Worm (Caenorhabditis elegans): ENCODE data around the gene ZC513.2.

The ZC513.2 gene

ce11 chrV:8031121-8031520 lies 23.1 kb upstream of the ZC513.2 start, which contains the start of gene vars-1 (continued):
- TF ChIP-seq isw-1 (GFP tag; IDR thresholded peaks at IDR 0.05) (peak; percentile 23; the same call in 1 of the 2 replicates), pag-3 (tag; optimal IDR thresholded peaks at IDR 0.05; ENCODE audit: borderline replicate concordance, insufficient read depth) (no peak), tlp-1 (tag; optimal IDR thresholded peaks at IDR 0.05) (no peak), fkh-4 (tag; optimal IDR thresholded peaks at IDR 0.05; ENCODE audit: borderline replicate concordance) (no peak), rnt-1 (tag; optimal IDR thresholded peaks at IDR 0.05) (peak; percentile 70), elt-2 (tag; optimal IDR thresholded peaks at IDR 0.05) (peak; percentile 10), F16B12.6 (tag; optimal IDR thresholded peaks at IDR 0.05) (peak; percentile 52), jun-1 (tag; optimal IDR thresholded peaks at IDR 0.05) (no peak), fos-1 (tag; optimal IDR thresholded peaks at IDR 0.05) (peak; percentile 18), nhr-47 (tag; optimal IDR thresholded peaks at IDR 0.05) (peak; percentile 70), ztf-11 (tag; optimal IDR thresholded peaks at IDR 0.05) (no peak), nhr-19 (GFP tag; conservative IDR thresholded peaks at IDR 0.05) (peak; percentile 63), alr-1 (tag; optimal IDR thresholded peaks at IDR 0.05; ENCODE audit: borderline replicate concordance) (no peak), C34B4.2 (tag; optimal IDR thresholded peaks at IDR 0.05) (no peak), mef-2 (tag; optimal IDR thresholded peaks at IDR 0.05) (no peak), zip-4 (GFP tag; optimal IDR thresholded peaks at IDR 0.05) (no peak), ceh-8 (GFP tag; optimal IDR thresholded peaks at IDR 0.05) (no peak), nhr-20 (tag; optimal IDR thresholded peaks at IDR 0.05) (peak; percentile 71), ztf-4 (tag; optimal IDR thresholded peaks at IDR 0.05) (no peak), mep-1 (tag; optimal IDR thresholded peaks at IDR 0.05) (no peak), lin-15B (tag; optimal IDR thresholded peaks at IDR 0.05) (peak; percentile 40), blmp-1 (tag; optimal IDR thresholded peaks at IDR 0.05) (peak; percentile 70), C16A3.4 (tag; optimal IDR thresholded peaks at IDR 0.05) (peak; percentile 67), ama-1 (optimal IDR thresholded peaks at IDR 0.05) (no peak), unc-86 (tag; optimal IDR thresholded peaks at IDR 0.05) (peak; percentile 39), snu-23 (GFP tag; optimal IDR thresholded peaks at IDR 0.05) (peak; percentile 75), fkh-10 (GFP tag; optimal IDR thresholded peaks at IDR 0.05) (no peak), pqm-1 (tag; optimal IDR thresholded peaks at IDR 0.05) (no peak), swsn-7 (tag; optimal IDR thresholded peaks at IDR 0.05) (peak; percentile 53), xbp-1 (tag; optimal IDR thresholded peaks at IDR 0.05) (peak; percentile 58), mab-9 (GFP tag; IDR thresholded peaks at IDR 0.05) (no peak), fkh-8 (tag; optimal IDR thresholded peaks at IDR 0.05) (no peak), snpc-4 (tag; optimal IDR thresholded peaks at IDR 0.05) (no peak), aha-1 (tag; optimal IDR thresholded peaks at IDR 0.05) (no peak), lin-14 (GFP tag; optimal IDR thresholded peaks at IDR 0.05) (no peak), nhr-28 (tag; optimal IDR thresholded peaks at IDR 0.05) (no peak), irx-1 (tag; optimal IDR thresholded peaks at IDR 0.05) (peak; percentile 48), nhr-90 (tag; optimal IDR thresholded peaks at IDR 0.05; ENCODE audit: poor library complexity) (peak; percentile 61), egl-13 (tag; optimal IDR thresholded peaks at IDR 0.05) (no peak), lin-13 (GFP tag; optimal IDR thresholded peaks at IDR 0.05) (no peak)

- TF ChIP-seq ceh-90 (tag; optimal IDR thresholded peaks at IDR 0.05) (no peak), elt-2 (tag; optimal IDR thresholded peaks at IDR 0.05) (no peak), lin-14 (GFP tag; optimal IDR thresholded peaks at IDR 0.05) (no peak), pag-3 (tag; optimal IDR thresholded peaks at IDR 0.05; ENCODE audit: borderline replicate concordance, insufficient read depth) (no peak), xbp-1 (tag; optimal IDR thresholded peaks at IDR 0.05) (no peak), pax-3 (tag; optimal IDR thresholded peaks at IDR 0.05) (no peak), nhr-12 (tag; optimal IDR thresholded peaks at IDR 0.05) (no peak), ceh-8 (GFP tag; optimal IDR thresholded peaks at IDR 0.05) (no peak), vab-15 (tag; optimal IDR thresholded peaks at IDR 0.05) (no peak)
Measured at ce11 chrV:8034811-8035210, 19.4 kb upstream of the ZC513.2 start, which contains the start of gene algn-12. Gene algn-12, plus strand, starts transcription at chrV:8035111.

All from whole organism, L1 larva.